Fruit fly (Drosophila melanogaster) whole organism, wandering third instar larva: ENCODE data around the gene CG5861.

Experiments used
- CrebA ChIP-seq: fragments of 200-800 bp; sonication (Bioruptor generic); optimal IDR thresholded peaks from 2 replicates; lab custom pipeline; 2016; ENCODE audit warnings: missing biosample characterization, mild to moderate bottlenecking, missing genetic modification characterization, borderline replicate concordance
- GATAd ChIP-seq: sonication (Bioruptor generic); optimal IDR thresholded peaks from 2 replicates; lab custom pipeline; 2016; ENCODE audit warnings: missing biosample characterization, missing genetic modification characterization
- Rel ChIP-seq, 2 experiments: fragments of 200-800 bp; sonication (Bioruptor generic) in 1 of 2; optimal IDR thresholded peaks; 2 replicates in 1 of 2; 3 replicates in 1 of 2; lab custom pipeline; 2016 to 2019; ENCODE audit warnings: mild to moderate bottlenecking in 2 of 2, missing biosample characterization in 2 of 2, missing genetic modification characterization in 2 of 2, moderate library complexity in 1 of 2
- Sp1 ChIP-seq: fragments of 200-800 bp; sonication (Bioruptor generic); optimal IDR thresholded peaks from 3 replicates; lab custom pipeline; 2019; ENCODE audit warnings: missing biosample characterization, mild to moderate bottlenecking, missing genetic modification characterization, moderate library complexity
- Vsx2 ChIP-seq: fragments of 200-300, 225-300 bp; sonication (Bioruptor generic); optimal IDR thresholded peaks from 2 replicates; lab custom pipeline; 2018; ENCODE audit warnings: missing biosample characterization, missing genetic modification characterization; ENCODE audit not compliant: partially characterized antibody
- br ChIP-seq: fragments of 200-800 bp; sonication (Bioruptor generic); optimal IDR thresholded peaks from 2 replicates; lab custom pipeline; 2016; ENCODE audit warnings: missing biosample characterization, missing genetic modification characterization
- dmrt93B ChIP-seq: fragments of 200-800 bp; sonication (Bioruptor generic); optimal IDR thresholded peaks from 2 replicates; lab custom pipeline; 2018; ENCODE audit warnings: missing biosample characterization, mild to moderate bottlenecking, missing genetic modification characterization
- foxo ChIP-seq, 2 experiments: fragments of 200-800 bp; sonication (Bioruptor generic); optimal IDR thresholded peaks; 2 replicates in 1 of 2; 3 replicates in 1 of 2; lab custom pipeline; 2016 to 2017; ENCODE audit warnings: missing biosample characterization in 2 of 2, missing genetic modification characterization in 2 of 2
- fru ChIP-seq: fragments of 200-800 bp; sonication (Bioruptor generic); optimal IDR thresholded peaks from 3 replicates; lab custom pipeline; 2016; ENCODE audit warnings: missing biosample characterization, mild to moderate bottlenecking, missing genetic modification characterization
- h ChIP-seq: fragments of 200-800 bp; sonication (Bioruptor generic); optimal IDR thresholded peaks from 3 replicates; lab custom pipeline; 2016; ENCODE audit warnings: missing biosample characterization, mild to moderate bottlenecking, missing genetic modification characterization
- jim ChIP-seq: fragments of 175-275, 200-325 bp; sonication (Bioruptor generic); optimal IDR thresholded peaks from 2 replicates; lab custom pipeline; 2016; ENCODE audit warnings: missing biosample characterization, mild to moderate bottlenecking, missing genetic modification characterization
- psq ChIP-seq: fragments of 200-800 bp; sonication (Bioruptor generic); optimal IDR thresholded peaks from 3 replicates; lab custom pipeline; 2017; ENCODE audit warnings: missing biosample characterization, mild to moderate bottlenecking, missing genetic modification characterization, moderate library complexity
- sage ChIP-seq: fragments of 200-800 bp; sonication (Bioruptor generic); optimal IDR thresholded peaks from 2 replicates; lab custom pipeline; 2016; ENCODE audit warnings: missing biosample characterization, mild to moderate bottlenecking, missing genetic modification characterization
- usp ChIP-seq: fragments of >200 bp; optimal IDR thresholded peaks from 2 replicates; lab custom pipeline; 2017; ENCODE audit warnings: missing biosample characterization, missing genetic modification characterization

dm6 chr2L:16321209-16321608 is 14.1 kb upstream of the CG5861 start:
- no peak for TF ChIP-seq sage (GFP tag; lab: Kevin White, UChicago)
- TF ChIP-seq br, result no peak
- no peak for TF ChIP-seq psq (GFP tag; lab: Kevin White, UChicago)
- TF ChIP-seq h (GFP tag; lab: Kevin White, UChicago), result no peak
- no peak for TF ChIP-seq Sp1 (GFP tag; lab: Kevin White, UChicago)
- no peak for TF ChIP-seq dmrt93B (GFP tag; lab: Kevin White, UChicago)
- no peak for TF ChIP-seq jim (GFP tag; lab: Kevin White, UChicago)
- TF ChIP-seq GATAd, result no peak
- no peak for TF ChIP-seq CrebA (GFP tag; lab: Kevin White, UChicago)
- no peak for TF ChIP-seq Rel (GFP tag; optimal IDR thresholded peaks at IDR 0.05; lab: Kevin White, UChicago)
- TF ChIP-seq Rel (tag; optimal IDR thresholded peaks at IDR 0.05; lab: Kevin White, UChicago), result no peak
- no peak for TF ChIP-seq usp
- TF ChIP-seq Vsx2 (GFP tag; lab: Kevin White, UChicago), result no peak
- TF ChIP-seq foxo (GFP tag; optimal IDR thresholded peaks at IDR 0.05; lab: Kevin White, UChicago), result no peak
- TF ChIP-seq fru (GFP tag; lab: Kevin White, UChicago), result no peak
